Worm (Caenorhabditis elegans) whole organism, L4 larva: ENCODE data around the gene xtr-2.

Experiments
- F44E2.7 ChIP-seq: fragments of 200-800 bp; sonication (Bioruptor generic); IDR thresholded peaks from 2 replicates; pipeline ENCODE4 v2.1.2; 2022; ENCODE audit warnings: missing genetic modification characterization, missing compliant biosample characterization
- ZK546.5 ChIP-seq, 2 experiments: sonication (generic microtip); optimal IDR thresholded peaks; 2 replicates each; lab custom pipeline; 2017; ENCODE audit warnings: missing biosample characterization in 2 of 2, missing genetic modification characterization in 2 of 2
- aly-2 ChIP-seq: sonication (generic microtip); optimal IDR thresholded peaks from 2 replicates; lab custom pipeline; 2018; ENCODE audit warnings: missing biosample characterization, missing genetic modification characterization
- ceh-20 ChIP-seq: fragments of 200-800 bp; sonication (Bioruptor generic); IDR thresholded peaks from 2 replicates; pipeline ENCODE4 v1.3.6; 2022; ENCODE audit warnings: missing genetic modification reagents, missing genetic modification characterization, missing compliant biosample characterization
- daf-19 ChIP-seq: fragments of 200-800 bp; sonication (Bioruptor generic); conservative IDR thresholded peaks from 2 replicates; pipeline ENCODE4 v1.3.6; 2022; ENCODE audit warnings: missing genetic modification characterization, missing compliant biosample characterization
- egl-43 ChIP-seq: fragments of 200-800 bp; sonication (Bioruptor generic); IDR thresholded peaks from 2 replicates; pipeline ENCODE4 v1.3.6; 2022; ENCODE audit warnings: missing genetic modification reagents, missing genetic modification characterization, missing compliant biosample characterization
- lin-38 ChIP-seq: fragments of 200-800 bp; sonication (Bioruptor generic); IDR thresholded peaks from 2 replicates; pipeline ENCODE4 v1.3.6; 2022; ENCODE audit warnings: missing genetic modification reagents, missing genetic modification characterization, missing compliant biosample characterization
- lsy-2 ChIP-seq, 2 experiments: fragments of 150-350 bp in 1 of 2; sonication (generic microtip) in 1 of 2; optimal IDR thresholded peaks; 2 replicates each; lab custom pipeline; 2014 to 2017; ENCODE audit warnings: missing biosample characterization in 2 of 2, missing genetic modification characterization in 2 of 2
- madf-5 ChIP-seq, 2 experiments: fragments of 200-800 bp; sonication (Bioruptor generic); IDR thresholded peaks; 2 replicates each; pipeline ENCODE4 v1.3.6; 2022; ENCODE audit warnings: missing compliant biosample characterization in 2 of 2, missing genetic modification characterization in 2 of 2
- nhr-10 ChIP-seq: fragments of 150-350 bp; optimal IDR thresholded peaks from 2 replicates; lab custom pipeline; 2014; ENCODE audit warnings: missing biosample characterization, missing genetic modification characterization
- nhr-11 ChIP-seq: fragments of 150-350 bp; optimal IDR thresholded peaks from 2 replicates; lab custom pipeline; 2014; ENCODE audit warnings: missing biosample characterization, missing genetic modification characterization
- saeg-2 ChIP-seq: fragments of 200-800 bp; sonication (Bioruptor generic); IDR thresholded peaks from 2 replicates; pipeline ENCODE4 v1.3.6; 2022; ENCODE audit warnings: missing genetic modification reagents, missing genetic modification characterization, missing compliant biosample characterization
- snpc-4 ChIP-seq: fragments of 150-350 bp; optimal IDR thresholded peaks from 2 replicates; lab custom pipeline; 2014; ENCODE audit warnings: missing biosample characterization, missing genetic modification characterization
- vab-7 ChIP-seq: fragments of 200-800 bp; sonication (Bioruptor generic); IDR thresholded peaks from 2 replicates; pipeline ENCODE4 v1.3.6; 2022; ENCODE audit warnings: missing genetic modification reagents, missing genetic modification characterization, missing compliant biosample characterization

ce11 chrX:12315268-12315667 is at the start of gene xtr-2:
- TF ChIP-seq nhr-11 (no peak), nhr-10 (tag; lab: Kevin White, UChicago) (no peak), egl-43 (GFP tag; lab: Robert Waterston, UW) (no peak), aly-2 (tag; lab: Kevin White, UChicago) (no peak), ceh-20 (GFP tag; lab: Robert Waterston, UW) (no peak), saeg-2 (no peak), daf-19 (GFP tag; lab: Robert Waterston, UW) (no peak), snpc-4 (tag; lab: Kevin White, UChicago) (no peak), lsy-2 (tag; optimal IDR thresholded peaks at IDR 0.05; lab: Kevin White, UChicago) (no peak), ZK546.5 (tag; optimal IDR thresholded peaks at IDR 0.05; lab: Kevin White, UChicago) (no peak), lin-38 (GFP tag; lab: Robert Waterston, UW) (no peak), vab-7 (GFP tag; lab: Robert Waterston, UW) (no peak), F44E2.7 (GFP tag; lab: Robert Waterston, UW) (no peak), madf-5 (GFP tag; IDR thresholded peaks at IDR 0.05; lab: Robert Waterston, UW) (no peak)
